Fruit fly (Drosophila melanogaster): ENCODE data around the gene Tsp3A.
"Not testable (repeated sequence)": the region's sequence is repeated elsewhere in the genome, so short reads cannot be mapped to it uniquely, and the experiment has no call there.

dm6 chrX:2610236-2610635, 9.3 kb downstream of the Tsp3A start, which contains the start of gene eIF3g1:
- not testable (repeated sequence) for TF ChIP-seq CG10565 (GFP tag; optimal IDR thresholded peaks at IDR 0.05); CG7987 (GFP tag; optimal IDR thresholded peaks at IDR 0.05); CG17328 (GFP tag; IDR thresholded peaks at IDR 0.05); HmgZ (tag; optimal IDR thresholded peaks at IDR 0.05); HLH54F (GFP tag; optimal IDR thresholded peaks at IDR 0.05); CG10147 (GFP tag; optimal IDR thresholded peaks at IDR 0.05); CG13123 (GFP tag; optimal IDR thresholded peaks at IDR 0.05); CG6654 (GFP tag; optimal IDR thresholded peaks at IDR 0.05); CG7839 (tag; optimal IDR thresholded peaks at IDR 0.05); CG4360 (GFP tag; IDR thresholded peaks at IDR 0.05); CG14050 (GFP tag; IDR thresholded peaks at IDR 0.05); prd (optimal IDR thresholded peaks at IDR 0.05); prd (GFP tag; IDR thresholded peaks at IDR 0.05); hbn (GFP tag; IDR thresholded peaks at IDR 0.05; ENCODE audit: partially characterized antibody); CG16779 (GFP tag; IDR thresholded peaks at IDR 0.05)
